Worm (Caenorhabditis elegans): Measurements from ENCODE around the gene slc-17.1.
A peak's percentile ranks its signal among the peaks of the same experiment; 100 is the strongest.

- TF ChIP-seq med-1 (GFP tag; optimal IDR thresholded peaks at IDR 0.05; ENCODE audit: insufficient read depth) (no peak), tab-1 (GFP tag; IDR thresholded peaks at IDR 0.05) (no peak), flt-1 (GFP tag; IDR thresholded peaks at IDR 0.05) (peak; percentile 42; the same call in 1 of the 2 replicates), cog-1 (tag; optimal IDR thresholded peaks at IDR 0.05) (peak; percentile 59), ztf-23 (GFP tag; IDR thresholded peaks at IDR 0.05) (no peak), ztf-29 (GFP tag; IDR thresholded peaks at IDR 0.05) (peak; percentile 52; the same call in 1 of the 2 replicates), T22C8.4 (GFP tag; IDR thresholded peaks at IDR 0.05) (no peak), ref-1 (GFP tag; conservative IDR thresholded peaks at IDR 0.05) (peak; percentile 87), klf-2 (GFP tag; conservative IDR thresholded peaks at IDR 0.05) (no peak)
Observed at ce11 chrX:17451410-17451809, 13.3 kb downstream of the slc-17.1 start, which contains the start of gene C36E6.2.

Measured in whole organism, midembryonic.